Worm (Caenorhabditis elegans): ENCODE results near the gene blos-4.

- no peak for TF ChIP-seq unc-130 (tag; optimal IDR thresholded peaks at IDR 0.05)
- no peak for TF ChIP-seq egl-13 (tag; optimal IDR thresholded peaks at IDR 0.05)
- TF ChIP-seq mdl-1 (tag; optimal IDR thresholded peaks at IDR 0.05): no peak
- TF ChIP-seq pag-3 (tag; optimal IDR thresholded peaks at IDR 0.05; ENCODE audit: borderline replicate concordance, insufficient read depth): no peak
- TF ChIP-seq nhr-71 (tag; optimal IDR thresholded peaks at IDR 0.05): no peak
- TF ChIP-seq blmp-1 (tag; optimal IDR thresholded peaks at IDR 0.05): no peak
- TF ChIP-seq pqm-1 (tag; optimal IDR thresholded peaks at IDR 0.05): no peak
- no peak for TF ChIP-seq unc-62 (GFP tag; optimal IDR thresholded peaks at IDR 0.05)
- TF ChIP-seq zip-4 (GFP tag; optimal IDR thresholded peaks at IDR 0.05): no peak
- TF ChIP-seq nhr-19 (GFP tag; conservative IDR thresholded peaks at IDR 0.05): no peak
Measured at ce11 chrII:6292527-6292926, 47.5 kb downstream of the blos-4 start, which contains the start of gene nyn-3.
